Worm (Caenorhabditis elegans) whole organism, L2 larva: ENCODE measurements around the gene ztf-14.

Source experiments
- ZK546.5 ChIP-seq: sonication (generic microtip); optimal IDR thresholded peaks from 2 replicates; lab custom pipeline; 2017; ENCODE audit warnings: missing biosample characterization, missing genetic modification characterization
- gmeb-1 ChIP-seq: fragments of 150-350 bp; optimal IDR thresholded peaks from 2 replicates; lab custom pipeline; 2014; ENCODE audit warnings: missing biosample characterization, missing genetic modification characterization
- lin-13 ChIP-seq: fragments of 150-350 bp; optimal IDR thresholded peaks from 2 replicates; lab custom pipeline; 2014; ENCODE audit warnings: missing biosample characterization, missing genetic modification reagents, missing genetic modification characterization
- lin-39 ChIP-seq: fragments of 150-350 bp; optimal IDR thresholded peaks from 2 replicates; lab custom pipeline; 2014; ENCODE audit warnings: missing biosample characterization, missing genetic modification reagents, missing genetic modification characterization
- nhr-237 ChIP-seq: fragments of 150-350 bp; optimal IDR thresholded peaks from 2 replicates; lab custom pipeline; 2014; ENCODE audit warnings: missing biosample characterization, missing genetic modification characterization
- skn-1 ChIP-seq: sonication (generic microtip); optimal IDR thresholded peaks from 2 replicates; lab custom pipeline; 2017; ENCODE audit warnings: missing biosample characterization, missing genetic modification characterization
- unc-39 ChIP-seq: fragments of 150-350 bp; optimal IDR thresholded peaks from 2 replicates; lab custom pipeline; 2014; ENCODE audit warnings: missing biosample characterization, missing genetic modification characterization

- TF ChIP-seq lin-39 (tag; lab: Kevin White, UChicago) (no peak), gmeb-1 (no peak), skn-1 (tag; lab: Kevin White, UChicago) (no peak), unc-39 (no peak), nhr-237 (tag; lab: Kevin White, UChicago) (no peak), ZK546.5 (tag; lab: Kevin White, UChicago) (no peak), lin-13 (no peak)
These were observed 8.6 kb downstream of the ztf-14 start for ce11 chrX:14504551-14504902.
